Worm (Caenorhabditis elegans): ENCODE measurements around the gene exo-1.

- TF ChIP-seq unc-62 (GFP tag; optimal IDR thresholded peaks at IDR 0.05) (no peak), ztf-11 (tag; optimal IDR thresholded peaks at IDR 0.05) (no peak), blmp-1 (tag; optimal IDR thresholded peaks at IDR 0.05; ENCODE audit: insufficient read depth) (no peak)
Observed at ce11 chrIII:13389078-13389477, 34.2 kb upstream of the exo-1 start, which contains the start of gene T03F6.3.
